Worm (Caenorhabditis elegans) whole organism, late embryonic: ENCODE measurements around the gene F46C5.7.

Experiments used
- C08G9.2 ChIP-seq: sonication (generic microtip); optimal IDR thresholded peaks from 2 replicates; lab custom pipeline; 2016; ENCODE audit warnings: mild to moderate bottlenecking, missing genetic modification characterization, moderate library complexity, missing compliant biosample characterization
- C38D4.7 ChIP-seq: fragments of 200-800 bp; sonication (Bioruptor generic); optimal IDR thresholded peaks from 2 replicates; lab custom pipeline; 2018; ENCODE audit warnings: mild to moderate bottlenecking, missing genetic modification characterization, moderate library complexity, missing compliant biosample characterization
- T23F11.4 ChIP-seq: fragments of 200-800 bp; sonication (Bioruptor generic); optimal IDR thresholded peaks from 2 replicates; lab custom pipeline; 2018; ENCODE audit warnings: mild to moderate bottlenecking, missing genetic modification characterization, missing compliant biosample characterization
- Y22D7AL.16 ChIP-seq: sonication (generic microtip); optimal IDR thresholded peaks from 2 replicates; lab custom pipeline; 2016; ENCODE audit warnings: missing genetic modification characterization, missing compliant biosample characterization
- ama-1 ChIP-seq: fragments of 150-350 bp; optimal IDR thresholded peaks from 2 replicates; lab custom pipeline; 2014
- ceh-14 ChIP-seq: sonication (generic microtip); optimal IDR thresholded peaks from 2 replicates; lab custom pipeline; 2016; ENCODE audit warnings: missing genotype, missing genetic modification characterization, missing compliant biosample characterization
- ceh-18 ChIP-seq: sonication (generic microtip); optimal IDR thresholded peaks from 2 replicates; lab custom pipeline; 2016; ENCODE audit warnings: missing genetic modification characterization, missing compliant biosample characterization
- ceh-2 ChIP-seq: sonication (generic microtip); optimal IDR thresholded peaks from 2 replicates; lab custom pipeline; 2016; ENCODE audit warnings: missing genotype, missing genetic modification characterization, missing compliant biosample characterization
- ceh-31 ChIP-seq: sonication (generic microtip); optimal IDR thresholded peaks from 2 replicates; lab custom pipeline; 2016; ENCODE audit warnings: missing genetic modification characterization, missing compliant biosample characterization
- ceh-48 ChIP-seq: sonication (generic microtip); optimal IDR thresholded peaks from 2 replicates; lab custom pipeline; 2016; ENCODE audit warnings: missing genetic modification characterization, inconsistent platforms, missing compliant biosample characterization
- che-1 ChIP-seq: sonication (generic microtip); optimal IDR thresholded peaks from 2 replicates; lab custom pipeline; 2016; ENCODE audit warnings: mild to moderate bottlenecking, missing genetic modification characterization, missing compliant biosample characterization
- dmd-4 ChIP-seq: sonication (generic microtip); optimal IDR thresholded peaks from 2 replicates; lab custom pipeline; 2016; ENCODE audit warnings: borderline replicate concordance, missing genetic modification characterization, missing compliant biosample characterization
- elt-2 ChIP-seq: sonication (generic microtip); optimal IDR thresholded peaks from 2 replicates; lab custom pipeline; 2016; ENCODE audit warnings: missing genetic modification reagents, missing genetic modification characterization, missing compliant biosample characterization
- elt-4 ChIP-seq: sonication (generic microtip); optimal IDR thresholded peaks from 2 replicates; lab custom pipeline; 2016; ENCODE audit warnings: missing genetic modification characterization, missing compliant biosample characterization
- ets-4 ChIP-seq: sonication (generic microtip); optimal IDR thresholded peaks from 2 replicates; lab custom pipeline; 2016; ENCODE audit warnings: missing genetic modification characterization, missing compliant biosample characterization
- fax-1 ChIP-seq: sonication (generic microtip); optimal IDR thresholded peaks from 2 replicates; lab custom pipeline; 2016; ENCODE audit warnings: missing genotype, missing genetic modification characterization, missing compliant biosample characterization
- fkh-10 ChIP-seq: fragments of 150-350 bp; optimal IDR thresholded peaks from 2 replicates; lab custom pipeline; 2014; ENCODE audit warnings: missing biosample characterization, missing genetic modification reagents, missing genetic modification characterization
- fkh-6 ChIP-seq: sonication (generic microtip); optimal IDR thresholded peaks from 2 replicates; lab custom pipeline; 2016; ENCODE audit warnings: missing genetic modification characterization, missing compliant biosample characterization
- hlh-30 ChIP-seq: sonication (generic microtip); optimal IDR thresholded peaks from 2 replicates; lab custom pipeline; 2017; ENCODE audit warnings: antibody characterized with exemption, missing genetic modification characterization, missing compliant biosample characterization; ENCODE audit not compliant: insufficient read depth
- hlh-8 ChIP-seq: sonication (generic microtip); optimal IDR thresholded peaks from 2 replicates; lab custom pipeline; 2016; ENCODE audit warnings: missing genotype, missing genetic modification characterization, missing compliant biosample characterization
- lim-6 ChIP-seq: sonication (generic microtip); optimal IDR thresholded peaks from 2 replicates; lab custom pipeline; 2016; ENCODE audit warnings: missing genetic modification characterization, missing compliant biosample characterization
- lin-11 ChIP-seq: fragments of 200-800 bp; sonication (Bioruptor generic); optimal IDR thresholded peaks from 2 replicates; lab custom pipeline; 2018; ENCODE audit warnings: mild to moderate bottlenecking, missing genetic modification characterization, missing compliant biosample characterization
- madf-2 ChIP-seq: sonication (generic microtip); optimal IDR thresholded peaks from 2 replicates; lab custom pipeline; 2017; ENCODE audit warnings: missing genetic modification characterization, missing compliant biosample characterization
- odd-2 ChIP-seq: sonication (generic microtip); optimal IDR thresholded peaks from 2 replicates; lab custom pipeline; 2017; ENCODE audit warnings: antibody characterized with exemption, mild to moderate bottlenecking, missing genetic modification characterization, missing compliant biosample characterization
- pag-3 ChIP-seq: sonication (generic microtip); optimal IDR thresholded peaks from 2 replicates; lab custom pipeline; 2016; ENCODE audit warnings: missing compliant biosample characterization, missing genetic modification characterization, borderline replicate concordance
- pat-9 ChIP-seq: fragments of 200-800 bp; sonication (Bioruptor generic); optimal IDR thresholded peaks from 2 replicates; lab custom pipeline; 2018; ENCODE audit warnings: mild to moderate bottlenecking, missing genetic modification characterization, moderate library complexity, missing compliant biosample characterization
- pha-2 ChIP-seq: sonication (generic microtip); optimal IDR thresholded peaks from 2 replicates; lab custom pipeline; 2017; ENCODE audit warnings: mild to moderate bottlenecking, missing genetic modification characterization, missing compliant biosample characterization
- pros-1 ChIP-seq: fragments of 150-350 bp; optimal IDR thresholded peaks from 2 replicates; lab custom pipeline; 2014; ENCODE audit warnings: missing biosample characterization, missing genetic modification reagents, missing genetic modification characterization
- ref-2 ChIP-seq: sonication (generic microtip); optimal IDR thresholded peaks from 2 replicates; lab custom pipeline; 2016; ENCODE audit warnings: missing genetic modification characterization, missing compliant biosample characterization
- sox-2 ChIP-seq: fragments of 200-800 bp; sonication (Bioruptor generic); IDR thresholded peaks from 2 replicates; pipeline ENCODE4 v1.3.6; 2022; ENCODE audit warnings: missing genetic modification reagents, missing genetic modification characterization, missing compliant biosample characterization
- unc-42 ChIP-seq: sonication (generic microtip); optimal IDR thresholded peaks from 2 replicates; lab custom pipeline; 2016; ENCODE audit warnings: missing genotype, missing genetic modification characterization, missing compliant biosample characterization
- unc-55 ChIP-seq: sonication (generic microtip); optimal IDR thresholded peaks from 2 replicates; lab custom pipeline; 2017; ENCODE audit warnings: missing biosample characterization, missing genetic modification reagents, missing genetic modification characterization
- unc-86 ChIP-seq: sonication (generic microtip); optimal IDR thresholded peaks from 2 replicates; lab custom pipeline; 2016; ENCODE audit warnings: missing genetic modification characterization, missing compliant biosample characterization
- ztf-16 ChIP-seq: sonication (generic microtip); optimal IDR thresholded peaks from 2 replicates; lab custom pipeline; 2017; ENCODE audit warnings: missing genetic modification characterization, missing compliant biosample characterization

Gene F46C5.7

ce11 chrII:8877032-8877985 is 38.2 kb downstream of the F46C5.7 start:
- TF ChIP-seq ceh-31 (tag; lab: Kevin White, UChicago), result no peak
- no peak for TF ChIP-seq odd-2 (tag; lab: Kevin White, UChicago)
- TF ChIP-seq elt-2 (tag; lab: Kevin White, UChicago), result no peak
- no peak for TF ChIP-seq hlh-8 (tag; lab: Kevin White, UChicago)
- no peak for TF ChIP-seq C08G9.2 (tag; lab: Kevin White, UChicago)
- TF ChIP-seq sox-2 (GFP tag; lab: Robert Waterston, UW), result no peak
- TF ChIP-seq unc-42, result no peak
- TF ChIP-seq ztf-16 (tag; lab: Kevin White, UChicago), result no peak

ce11 chrII:8878528-8878927 is 39.4 kb downstream of the F46C5.7 start:
- TF ChIP-seq fkh-10 (GFP tag; lab: Kevin White, UChicago), result no peak
- no peak for TF ChIP-seq ama-1
- TF ChIP-seq fkh-6, result no peak
- no peak for TF ChIP-seq fax-1 (tag; lab: Kevin White, UChicago)
- TF ChIP-seq lim-6, result no peak
- no peak for TF ChIP-seq dmd-4 (tag; lab: Kevin White, UChicago)
- no peak for TF ChIP-seq pros-1 (tag; lab: Kevin White, UChicago)
- TF ChIP-seq lin-11, result no peak
- TF ChIP-seq ceh-2 (tag; lab: Kevin White, UChicago), result no peak
- no peak for TF ChIP-seq hlh-30
- TF ChIP-seq odd-2 (tag; lab: Kevin White, UChicago), result no peak
- TF ChIP-seq ceh-14 (tag; lab: Kevin White, UChicago), result no peak
- no peak for TF ChIP-seq C38D4.7 (GFP tag; lab: Kevin White, UChicago)
- TF ChIP-seq pha-2 (tag; lab: Kevin White, UChicago), result no peak
- no peak for TF ChIP-seq che-1 (tag; lab: Kevin White, UChicago)
- no peak for TF ChIP-seq T23F11.4
- TF ChIP-seq, all 69 proteins: peak for 0

- TF ChIP-seq unc-55 (GFP tag; lab: Kevin White, UChicago) (no peak), ref-2 (tag; lab: Kevin White, UChicago) (no peak), unc-86 (no peak), lin-11 (no peak), ets-4 (tag; lab: Kevin White, UChicago) (no peak), ceh-48 (tag; lab: Kevin White, UChicago) (no peak), hlh-30 (no peak), pha-2 (tag; lab: Kevin White, UChicago) (no peak)
These were observed 44.4 kb downstream of the F46C5.7 start, which contains the start of gene rha-1 for ce11 chrII:8883559-8883958. Gene rha-1, minus strand, starts transcription at chrII:8883659.

ce11 chrII:8884262-8884949 is 45.3 kb downstream of the F46C5.7 start, which contains the start of the genes T07D4.5 and ddx-19:
Gene T07D4.5, minus strand, starts transcription at chrII:8884332.
Gene ddx-19, plus strand, starts transcription at chrII:8884899.
- TF ChIP-seq elt-4 (no peak), ceh-18 (no peak), Y22D7AL.16 (tag; lab: Kevin White, UChicago) (no peak), pag-3 (no peak), madf-2 (tag; lab: Kevin White, UChicago) (no peak), lim-6 (no peak)

ce11 chrII:8889589-8889988 is 50.5 kb downstream of the F46C5.7 start:
- TF ChIP-seq pat-9, result no peak
- TF ChIP-seq elt-2 (tag; lab: Kevin White, UChicago), result peak; percentile 80
